Worm (Caenorhabditis elegans) whole organism, young adult: ENCODE data around the gene txt-5.

Experiments used
- B0035.1 ChIP-seq: sonication (generic microtip); optimal IDR thresholded peaks from 2 replicates; lab custom pipeline; 2016; ENCODE audit warnings: missing genetic modification characterization, mild to moderate bottlenecking, missing compliant biosample characterization, missing genotype, missing genetic modification reagents
- B0336.3 ChIP-seq: fragments of 200-800 bp; sonication (Bioruptor generic); IDR thresholded peaks from 2 replicates; pipeline ENCODE4 v1.3.6; 2022; ENCODE audit warnings: missing genetic modification characterization, missing compliant biosample characterization
- K11D2.4 ChIP-seq: fragments of 200-800 bp; sonication (Bioruptor generic); IDR thresholded peaks from 2 replicates; pipeline ENCODE4 v1.3.6; 2022; ENCODE audit warnings: missing genetic modification reagents, missing genetic modification characterization, missing compliant biosample characterization
- Y79H2A.3 ChIP-seq: fragments of 200-800 bp; sonication (Bioruptor generic); conservative IDR thresholded peaks from 2 replicates; pipeline ENCODE4 v1.3.6; 2022; ENCODE audit warnings: missing genetic modification reagents, missing genetic modification characterization, missing compliant biosample characterization
- egrh-3 ChIP-seq: fragments of 200-800 bp; sonication (Bioruptor generic); IDR thresholded peaks from 2 replicates; pipeline ENCODE4 v1.3.6; 2022; ENCODE audit warnings: missing genetic modification reagents, missing genetic modification characterization, missing compliant biosample characterization
- ets-4 ChIP-seq: fragments of 200-800 bp; sonication (Bioruptor generic); optimal IDR thresholded peaks from 2 replicates; lab custom pipeline; 2018; ENCODE audit warnings: mild to moderate bottlenecking, missing genetic modification characterization, missing compliant biosample characterization
- hrde-1 ChIP-seq: sonication (generic microtip); optimal IDR thresholded peaks from 2 replicates; lab custom pipeline; 2016; ENCODE audit warnings: missing genetic modification characterization, mild to moderate bottlenecking, missing compliant biosample characterization, moderate library complexity, missing genotype, missing genetic modification reagents, borderline replicate concordance
- madf-8 ChIP-seq: fragments of 200-800 bp; sonication (Bioruptor generic); conservative IDR thresholded peaks from 2 replicates; pipeline ENCODE4 v1.3.6; 2022; ENCODE audit warnings: missing genetic modification reagents, missing genetic modification characterization, missing compliant biosample characterization
- nfya-2 ChIP-seq: fragments of 200-800 bp; sonication (Bioruptor generic); IDR thresholded peaks from 2 replicates; pipeline ENCODE4 v1.3.6; 2022; ENCODE audit warnings: missing genetic modification reagents, missing genetic modification characterization, missing compliant biosample characterization
- nhr-27 ChIP-seq: fragments of 200-800 bp; sonication (Bioruptor generic); optimal IDR thresholded peaks from 2 replicates; lab custom pipeline; 2018; ENCODE audit warnings: mild to moderate bottlenecking, missing genetic modification characterization, moderate library complexity, missing compliant biosample characterization
- pha-4 ChIP-seq: fragments of 150-350 bp; sonication (generic microtip); optimal IDR thresholded peaks from 2 replicates; lab custom pipeline; 2014; ENCODE audit warnings: missing biosample characterization, missing genetic modification reagents, missing genetic modification characterization
- ztf-25 ChIP-seq: fragments of 200-800 bp; sonication (Bioruptor generic); IDR thresholded peaks from 2 replicates; pipeline ENCODE4 v1.3.6; 2022; ENCODE audit warnings: missing genetic modification reagents, missing genetic modification characterization, missing compliant biosample characterization

ce11 chrV:7847170-7847569 is 10.2 kb upstream of the txt-5 start, which contains the start of gene memo-1:
- no peak for TF ChIP-seq pha-4
- no peak for TF ChIP-seq nfya-2 (GFP tag; lab: Robert Waterston, UW)
- no peak for TF ChIP-seq K11D2.4
- TF ChIP-seq madf-8 = no peak
- no peak for TF ChIP-seq egrh-3 (GFP tag; lab: Robert Waterston, UW)
- no peak for TF ChIP-seq B0336.3 (GFP tag; lab: Robert Waterston, UW)
- TF ChIP-seq hrde-1 (tag; lab: Kevin White, UChicago) = no peak
- TF ChIP-seq Y79H2A.3 (GFP tag; lab: Robert Waterston, UW) = no peak
- TF ChIP-seq ets-4 (GFP tag; lab: Kevin White, UChicago) = no peak
- no peak for TF ChIP-seq ztf-25 (GFP tag; lab: Robert Waterston, UW)
- TF ChIP-seq B0035.1 (tag; lab: Kevin White, UChicago) = no peak
- no peak for TF ChIP-seq nhr-27
